Worm (Caenorhabditis elegans) whole organism, L1 larva: Measurements from ENCODE around the gene C16H3.3.
A peak's percentile ranks its signal among the peaks of the same experiment; 100 is the strongest.

Experiments
- C34B4.2 ChIP-seq: sonication (generic microtip); optimal IDR thresholded peaks from 2 replicates; lab custom pipeline; 2017; ENCODE audit warnings: mild to moderate bottlenecking, missing genetic modification characterization, missing compliant biosample characterization
- aha-1 ChIP-seq: fragments of 150-350 bp; optimal IDR thresholded peaks from 2 replicates; lab custom pipeline; 2014; ENCODE audit warnings: missing biosample characterization, missing genetic modification characterization
- alr-1 ChIP-seq: fragments of 200-800 bp; sonication (Bioruptor generic); optimal IDR thresholded peaks from 2 replicates; lab custom pipeline; 2018; ENCODE audit warnings: borderline replicate concordance, mild to moderate bottlenecking, missing genetic modification characterization, missing compliant biosample characterization
- ama-1 ChIP-seq: fragments of 150-350 bp; optimal IDR thresholded peaks from 2 replicates; lab custom pipeline; 2014
- dsc-1 ChIP-seq: sonication (generic microtip); optimal IDR thresholded peaks from 2 replicates; lab custom pipeline; 2016; ENCODE audit warnings: mild to moderate bottlenecking, missing genetic modification characterization, missing compliant biosample characterization
- efl-1 ChIP-seq, 4 experiments: fragments of 150-350 bp; optimal IDR thresholded peaks in 3 of 4; peaks in 1 of 4; 1 replicate in 1 of 4; 2 replicates in 3 of 4; lab custom pipeline; 2014; ENCODE audit warnings: missing biosample characterization in 2 of 4, missing genetic modification characterization in 2 of 4, missing genetic modification reagents in 2 of 4
- egl-13 ChIP-seq: sonication (generic microtip); optimal IDR thresholded peaks from 2 replicates; lab custom pipeline; 2016; ENCODE audit warnings: missing genotype, missing genetic modification reagents, missing genetic modification characterization, missing compliant biosample characterization
- elt-2 ChIP-seq: sonication (generic microtip); optimal IDR thresholded peaks from 2 replicates; lab custom pipeline; 2016; ENCODE audit warnings: missing genetic modification characterization, mild to moderate bottlenecking, inconsistent platforms, missing compliant biosample characterization, missing genetic modification reagents
- elt-3 ChIP-seq, 6 experiments: fragments of 150-350 bp in 1 of 6; sonication (generic microtip); optimal IDR thresholded peaks; 2 replicates each; lab custom pipeline; 2017 to 2018; ENCODE audit warnings: missing biosample characterization in 6 of 6, missing genetic modification characterization in 6 of 6, inconsistent platforms in 1 of 6
- ets-5 ChIP-seq: fragments of 200-800 bp; sonication (Bioruptor generic); IDR thresholded peaks from 2 replicates; pipeline ENCODE4 v1.3.6; 2022; ENCODE audit warnings: missing genetic modification characterization, missing compliant biosample characterization
- fkh-10 ChIP-seq: sonication (generic microtip); optimal IDR thresholded peaks from 2 replicates; lab custom pipeline; 2017; ENCODE audit warnings: missing biosample characterization, missing genetic modification reagents, missing genetic modification characterization
- fkh-4 ChIP-seq: sonication (generic microtip); optimal IDR thresholded peaks from 2 replicates; lab custom pipeline; 2016; ENCODE audit warnings: missing compliant biosample characterization, missing genetic modification characterization, borderline replicate concordance
- fos-1 ChIP-seq: fragments of 150-350 bp; optimal IDR thresholded peaks from 2 replicates; lab custom pipeline; 2014; ENCODE audit warnings: missing biosample characterization, missing genetic modification characterization
- grh-1 ChIP-seq: fragments of 200-800 bp; sonication (Bioruptor generic); IDR thresholded peaks from 2 replicates; pipeline ENCODE4 v1.3.6; 2022; ENCODE audit warnings: missing genetic modification reagents, missing genetic modification characterization, missing compliant biosample characterization
- hlh-4 ChIP-seq: sonication (generic microtip); optimal IDR thresholded peaks from 2 replicates; lab custom pipeline; 2016; ENCODE audit warnings: mild to moderate bottlenecking, missing genetic modification characterization, missing compliant biosample characterization
- lin-13 ChIP-seq: fragments of 150-350 bp; optimal IDR thresholded peaks from 2 replicates; lab custom pipeline; 2014; ENCODE audit warnings: missing biosample characterization, missing genetic modification reagents, missing genetic modification characterization
- lin-14 ChIP-seq: fragments of 200-800 bp; sonication (Bioruptor generic); optimal IDR thresholded peaks from 2 replicates; lab custom pipeline; 2018; ENCODE audit warnings: mild to moderate bottlenecking, missing genetic modification characterization, moderate library complexity, missing compliant biosample characterization
- lin-35 ChIP-seq, 2 experiments: fragments of 150-350 bp; optimal IDR thresholded peaks; 2 replicates each; lab custom pipeline; 2014; ENCODE audit warnings: missing biosample characterization in 2 of 2, missing genetic modification characterization in 2 of 2, missing genetic modification reagents in 2 of 2
- lsy-2 ChIP-seq, 2 experiments: fragments of 150-350 bp; optimal IDR thresholded peaks; 2 replicates each; lab custom pipeline; 2014; ENCODE audit warnings: missing biosample characterization in 2 of 2, missing genetic modification characterization in 2 of 2
- mab-9 ChIP-seq: fragments of 200-800 bp; sonication (Bioruptor generic); IDR thresholded peaks from 2 replicates; pipeline ENCODE4 v1.3.6; 2022; ENCODE audit warnings: missing genetic modification reagents, missing genetic modification characterization, missing compliant biosample characterization
- mdl-1 ChIP-seq, 2 experiments: fragments of 150-350 bp; optimal IDR thresholded peaks; 2 replicates each; lab custom pipeline; 2014 to 2017; ENCODE audit warnings: missing biosample characterization in 2 of 2, missing genetic modification characterization in 2 of 2, inconsistent platforms in 1 of 2
- mef-2 ChIP-seq: fragments of 150-350 bp; optimal IDR thresholded peaks from 2 replicates; lab custom pipeline; 2014; ENCODE audit warnings: missing biosample characterization, missing genetic modification characterization
- mep-1 ChIP-seq: fragments of 150-350 bp; optimal IDR thresholded peaks from 2 replicates; lab custom pipeline; 2014; ENCODE audit warnings: missing biosample characterization, missing genetic modification characterization
- nhr-11 ChIP-seq: fragments of 150-350 bp; optimal IDR thresholded peaks from 2 replicates; lab custom pipeline; 2014; ENCODE audit warnings: missing biosample characterization, missing genetic modification characterization
- nhr-12 ChIP-seq: sonication (generic microtip); optimal IDR thresholded peaks from 2 replicates; lab custom pipeline; 2017; ENCODE audit warnings: missing biosample characterization, missing genetic modification characterization
- nhr-19 ChIP-seq: fragments of 200-800 bp; sonication (Bioruptor generic); conservative IDR thresholded peaks from 2 replicates; pipeline ENCODE4 v1.3.6; 2022; ENCODE audit warnings: missing genetic modification characterization, missing compliant biosample characterization
- nhr-28 ChIP-seq: fragments of 150-350 bp; optimal IDR thresholded peaks from 2 replicates; lab custom pipeline; 2014; ENCODE audit warnings: missing biosample characterization, missing genetic modification characterization
- nhr-71 ChIP-seq: sonication (generic microtip); optimal IDR thresholded peaks from 2 replicates; lab custom pipeline; 2016; ENCODE audit warnings: mild to moderate bottlenecking, missing genetic modification characterization, moderate library complexity, missing compliant biosample characterization
- nhr-76 ChIP-seq: sonication (generic microtip); optimal IDR thresholded peaks from 2 replicates; lab custom pipeline; 2017; ENCODE audit warnings: missing biosample characterization, missing genetic modification characterization
- pqm-1 ChIP-seq: sonication (generic microtip); optimal IDR thresholded peaks from 3 replicates; lab custom pipeline; 2017; ENCODE audit warnings: missing biosample characterization, missing genetic modification characterization
- skn-1 ChIP-seq: fragments of 150-350 bp; optimal IDR thresholded peaks from 2 replicates; lab custom pipeline; 2014; ENCODE audit warnings: missing biosample characterization, missing genetic modification characterization
- sox-4 ChIP-seq: sonication (generic microtip); optimal IDR thresholded peaks from 2 replicates; lab custom pipeline; 2016; ENCODE audit warnings: missing genetic modification characterization, missing compliant biosample characterization
- sup-37 ChIP-seq: fragments of 200-800 bp; sonication (Bioruptor generic); optimal IDR thresholded peaks from 2 replicates; lab custom pipeline; 2018; ENCODE audit warnings: mild to moderate bottlenecking, missing genetic modification characterization, missing compliant biosample characterization
- tlp-1 ChIP-seq: fragments of 150-350 bp; optimal IDR thresholded peaks from 2 replicates; lab custom pipeline; 2014; ENCODE audit warnings: missing biosample characterization, missing genetic modification characterization
- unc-62 ChIP-seq: fragments of 150-350 bp; optimal IDR thresholded peaks from 2 replicates; lab custom pipeline; 2014; ENCODE audit warnings: missing biosample characterization, missing genetic modification reagents, missing genetic modification characterization
- unc-86 ChIP-seq: sonication (generic microtip); optimal IDR thresholded peaks from 2 replicates; lab custom pipeline; 2016; ENCODE audit warnings: missing genetic modification characterization, missing compliant biosample characterization
- vab-15 ChIP-seq: sonication (generic microtip); optimal IDR thresholded peaks from 2 replicates; lab custom pipeline; 2017; ENCODE audit warnings: missing genotype, mild to moderate bottlenecking, missing genetic modification characterization, missing compliant biosample characterization
- xbp-1 ChIP-seq: sonication (generic microtip); optimal IDR thresholded peaks from 2 replicates; lab custom pipeline; 2016; ENCODE audit warnings: missing genetic modification characterization, missing compliant biosample characterization
- zag-1 ChIP-seq: fragments of 150-350 bp; optimal IDR thresholded peaks from 2 replicates; lab custom pipeline; 2014; ENCODE audit warnings: missing biosample characterization, missing genetic modification characterization
- zip-4 ChIP-seq: fragments of 200-800 bp; sonication (Bioruptor generic); optimal IDR thresholded peaks from 2 replicates; lab custom pipeline; 2018; ENCODE audit warnings: mild to moderate bottlenecking, missing genetic modification characterization, moderate library complexity, missing compliant biosample characterization

The C16H3.3 gene

DNA sequence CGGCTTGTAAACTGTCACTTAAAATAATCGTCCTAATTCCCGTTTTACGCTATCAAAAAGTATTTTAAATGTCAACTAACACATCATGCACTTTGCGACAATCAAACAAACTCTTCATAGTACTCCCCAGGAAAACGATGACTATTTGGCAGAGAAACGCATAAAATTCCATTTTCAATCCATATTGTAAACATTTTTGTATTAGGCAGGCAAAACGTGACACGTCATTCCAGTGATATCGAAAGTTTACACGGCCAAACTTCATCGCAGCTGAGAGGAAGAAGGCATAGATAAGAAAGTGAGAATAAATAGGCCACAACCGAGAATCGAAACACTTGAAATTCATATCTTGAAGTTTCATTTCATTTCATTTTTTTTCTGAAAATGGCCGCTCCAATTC is 9.7 kb downstream of the C16H3.3 start, which contains the start of gene lec-9 (continued):
- TF ChIP-seq ama-1 (lab: Kevin White, UChicago) (no peak), mab-9 (GFP tag; lab: Robert Waterston, UW) (no peak), sox-4 (tag; lab: Kevin White, UChicago) (no peak), grh-1 (GFP tag; lab: Robert Waterston, UW) (no peak), unc-62 (GFP tag; lab: Kevin White, UChicago) (no peak), aha-1 (tag; lab: Kevin White, UChicago) (no peak), zag-1 (tag; lab: Kevin White, UChicago) (no peak), pqm-1 (tag; lab: Kevin White, UChicago) (no peak), nhr-12 (tag; lab: Kevin White, UChicago) (no peak), lin-35 (GFP tag; optimal IDR thresholded peaks at IDR 0.05; lab: Kevin White, UChicago) (peak in 1 of 2 experiments; percentile 58), hlh-4 (tag; lab: Kevin White, UChicago) (no peak), nhr-11 (no peak), dsc-1 (tag; lab: Kevin White, UChicago) (no peak), nhr-28 (tag; lab: Kevin White, UChicago) (no peak), egl-13 (tag; lab: Kevin White, UChicago) (no peak), lsy-2 (tag; optimal IDR thresholded peaks at IDR 0.05; lab: Kevin White, UChicago) (no peak), alr-1 (tag; lab: Kevin White, UChicago) (no peak), lin-13 (GFP tag; lab: Kevin White, UChicago) (no peak), elt-3 (tag; optimal IDR thresholded peaks at IDR 0.05; lab: Kevin White, UChicago) (no peak), nhr-76 (tag; lab: Kevin White, UChicago) (no peak), C34B4.2 (tag; lab: Kevin White, UChicago) (no peak), fkh-10 (no peak), fkh-4 (tag; lab: Kevin White, UChicago) (no peak), mef-2 (no peak)

DNA sequence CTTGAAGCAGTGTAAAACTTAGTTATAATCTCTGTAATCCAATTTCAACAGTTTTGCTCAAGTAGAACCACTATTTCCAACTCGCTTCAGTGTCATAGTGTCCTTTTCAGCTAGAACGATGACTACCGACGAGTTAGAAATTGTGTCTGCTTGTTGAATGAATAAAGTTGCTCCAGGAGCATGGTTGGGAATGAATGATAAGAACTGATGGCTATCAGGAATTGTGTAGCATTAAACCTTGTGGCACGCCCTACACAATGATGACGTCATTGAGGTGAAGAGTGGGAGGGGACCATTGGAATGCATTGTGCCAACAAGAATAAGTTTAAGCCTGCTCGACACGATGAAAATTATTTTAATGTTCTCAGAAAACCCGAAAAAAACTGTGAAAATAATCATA is 11.1 kb downstream of the C16H3.3 start:
- TF ChIP-seq elt-2 (tag; lab: Kevin White, UChicago) (peak; percentile 18), mdl-1 (tag; optimal IDR thresholded peaks at IDR 0.05; lab: Kevin White, UChicago) (peak in 1 of 2 experiments; percentile 4), zag-1 (tag; lab: Kevin White, UChicago) (no peak)

ce11 chrX:17579779-17580178 is 30.1 kb downstream of the C16H3.3 start, which contains the start of gene frpr-7:
Gene frpr-7 (minus strand): TSS chrX:17579879.
- no peak for TF ChIP-seq zag-1 (tag; lab: Kevin White, UChicago)
- TF ChIP-seq ets-5 (GFP tag; lab: Robert Waterston, UW) = no peak
- TF ChIP-seq skn-1 (tag; lab: Kevin White, UChicago) = no peak
- TF ChIP-seq xbp-1 (tag; lab: Kevin White, UChicago) = no peak
- TF ChIP-seq unc-86 (tag; lab: Kevin White, UChicago) = no peak
- no peak for TF ChIP-seq efl-1 (optimal IDR thresholded peaks at IDR 0.05; lab: Kevin White, UChicago)
- no peak for TF ChIP-seq efl-1 (GFP tag; optimal IDR thresholded peaks at IDR 0.05 in 1 of 2; lab: Kevin White, UChicago)
- no peak for TF ChIP-seq vab-15 (tag; lab: Kevin White, UChicago)
- TF ChIP-seq tlp-1 = no peak
- TF ChIP-seq nhr-71 (tag; lab: Kevin White, UChicago) = no peak
- TF ChIP-seq nhr-19 = no peak
- TF ChIP-seq mep-1 (tag; lab: Kevin White, UChicago) = no peak
- TF ChIP-seq sup-37 (GFP tag; lab: Kevin White, UChicago) = no peak
- no peak for TF ChIP-seq zip-4 (GFP tag; lab: Kevin White, UChicago)
- TF ChIP-seq lin-14 (GFP tag; lab: Kevin White, UChicago) = no peak
- no peak for TF ChIP-seq sox-4 (tag; lab: Kevin White, UChicago)
- no peak for TF ChIP-seq alr-1 (tag; lab: Kevin White, UChicago)
- no peak for TF ChIP-seq fos-1 (tag; lab: Kevin White, UChicago)
